Worm (Caenorhabditis elegans): ENCODE results near the gene asb-2.

DNA sequence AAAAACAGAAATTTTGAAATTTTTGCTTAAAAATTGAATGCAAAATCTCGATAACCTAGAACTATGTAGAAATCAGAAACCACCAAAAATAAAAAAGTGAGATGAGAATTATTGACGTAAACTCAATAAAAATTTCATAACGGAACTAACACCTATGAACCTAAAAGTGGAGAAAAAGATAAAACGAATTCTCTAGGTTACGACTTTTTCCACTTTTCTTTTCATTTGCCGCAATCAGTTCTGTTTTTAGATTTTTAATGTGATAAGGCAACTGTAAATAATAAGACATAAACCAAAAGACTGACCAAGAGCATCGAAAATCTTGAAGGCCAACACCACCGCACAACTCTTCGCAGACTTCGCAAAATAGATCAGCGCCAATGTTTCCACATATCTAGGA, 32.5 kb downstream of the asb-2 start:
- TF ChIP-seq nhr-237 (tag; optimal IDR thresholded peaks at IDR 0.05) = no peak
- TF ChIP-seq dve-1 (tag; optimal IDR thresholded peaks at IDR 0.05; ENCODE audit: insufficient read depth) = peak; percentile 0
- TF ChIP-seq hif-1 (tag; optimal IDR thresholded peaks at IDR 0.05) = no peak
- no peak for TF ChIP-seq ctbp-1 (GFP tag; IDR thresholded peaks at IDR 0.05)
- TF ChIP-seq lin-13 (GFP tag; optimal IDR thresholded peaks at IDR 0.05) = no peak
- no peak for TF ChIP-seq nhr-10 (tag; optimal IDR thresholded peaks at IDR 0.05)
- no peak for TF ChIP-seq unc-62 (GFP tag; optimal IDR thresholded peaks at IDR 0.05 in 1 of 2)
- TF ChIP-seq unc-62 (tag; optimal IDR thresholded peaks at IDR 0.05) = no peak
- TF ChIP-seq R02D3.7 (tag; optimal IDR thresholded peaks at IDR 0.05) = no peak
- TF ChIP-seq mdl-1 (tag; optimal IDR thresholded peaks at IDR 0.05) = no peak
- no peak for TF ChIP-seq fos-1 (tag; optimal IDR thresholded peaks at IDR 0.05)
- TF ChIP-seq arid-1 (GFP tag; conservative IDR thresholded peaks at IDR 0.05) = no peak
- TF ChIP-seq ceh-82 (tag; optimal IDR thresholded peaks at IDR 0.05) = no peak
- no peak for TF ChIP-seq snpc-4 (tag; optimal IDR thresholded peaks at IDR 0.05)
